Worm (Caenorhabditis elegans): Measurements from ENCODE around the gene E01G6.2.

- TF ChIP-seq him-1 (tag; optimal IDR thresholded peaks at IDR 0.05) (no peak), W03F9.2 (tag; optimal IDR thresholded peaks at IDR 0.05) (no peak)
Measured at ce11 chrX:12275577-12275976, 19.1 kb downstream of the E01G6.2 start, which contains the start of gene C04B4.6.
